Worm (Caenorhabditis elegans) whole organism, L3 larva: ENCODE results near the gene fat-2.

Experiments
- ZK546.5 ChIP-seq: sonication (generic microtip); optimal IDR thresholded peaks from 2 replicates; lab custom pipeline; 2017; ENCODE audit warnings: missing biosample characterization, missing genetic modification characterization
- ama-1 ChIP-seq: fragments of 150-350 bp; optimal IDR thresholded peaks from 2 replicates; lab custom pipeline; 2018
- ceh-16 ChIP-seq: sonication (generic microtip); optimal IDR thresholded peaks from 2 replicates; lab custom pipeline; 2017; ENCODE audit warnings: missing biosample characterization, missing genetic modification characterization
- ceh-82 ChIP-seq: fragments of 150-350 bp; optimal IDR thresholded peaks from 2 replicates; lab custom pipeline; 2014; ENCODE audit warnings: missing biosample characterization, missing genetic modification characterization
- egl-27 ChIP-seq: sonication (generic microtip); optimal IDR thresholded peaks from 4 replicates; lab custom pipeline; 2017; ENCODE audit warnings: missing biosample characterization, missing genetic modification reagents, missing genetic modification characterization
- egl-5 ChIP-seq: fragments of 150-350 bp; optimal IDR thresholded peaks from 2 replicates; lab custom pipeline; 2017; ENCODE audit warnings: missing biosample characterization, missing genetic modification reagents, missing genetic modification characterization, inconsistent platforms
- elt-1 ChIP-seq: fragments of 150-350 bp; optimal IDR thresholded peaks from 2 replicates; lab custom pipeline; 2014; ENCODE audit warnings: missing biosample characterization, missing genetic modification characterization
- elt-2 ChIP-seq: sonication (generic microtip); optimal IDR thresholded peaks from 2 replicates; lab custom pipeline; 2016; ENCODE audit warnings: missing genetic modification reagents, mild to moderate bottlenecking, missing genetic modification characterization, missing compliant biosample characterization
- elt-3 ChIP-seq, 3 experiments: fragments of 150-350 bp in 1 of 3; sonication (generic microtip) in 2 of 3; optimal IDR thresholded peaks; 2 replicates in 2 of 3; 4 replicates in 1 of 3; lab custom pipeline; 2014 to 2017; ENCODE audit warnings: missing biosample characterization in 3 of 3, missing genetic modification characterization in 3 of 3
- eor-1 ChIP-seq, 2 experiments: fragments of 150-350 bp; optimal IDR thresholded peaks; 2 replicates each; lab custom pipeline; 2014 to 2018; ENCODE audit warnings: missing biosample characterization in 2 of 2, missing genetic modification characterization in 2 of 2
- fkh-10 ChIP-seq: sonication (generic microtip); optimal IDR thresholded peaks from 2 replicates; lab custom pipeline; 2017; ENCODE audit warnings: missing biosample characterization, missing genetic modification reagents, missing genetic modification characterization
- fkh-2 ChIP-seq: fragments of 150-350 bp; optimal IDR thresholded peaks from 2 replicates; lab custom pipeline; 2014; ENCODE audit warnings: missing biosample characterization, missing genetic modification reagents, missing genetic modification characterization
- fos-1 ChIP-seq: fragments of 150-350 bp; optimal IDR thresholded peaks from 2 replicates; lab custom pipeline; 2014; ENCODE audit warnings: missing biosample characterization, missing genetic modification characterization
- hmg-11 ChIP-seq: sonication (generic microtip); optimal IDR thresholded peaks from 2 replicates; lab custom pipeline; 2016; ENCODE audit warnings: missing genetic modification characterization, missing compliant biosample characterization
- lin-15B ChIP-seq: fragments of 150-350 bp; optimal IDR thresholded peaks from 2 replicates; lab custom pipeline; 2014; ENCODE audit warnings: missing biosample characterization, missing genetic modification characterization
- lin-39 ChIP-seq: fragments of 150-350 bp; optimal IDR thresholded peaks from 2 replicates; lab custom pipeline; 2018; ENCODE audit warnings: missing biosample characterization, missing genetic modification reagents, missing genetic modification characterization
- lsy-12 ChIP-seq: sonication (generic microtip); optimal IDR thresholded peaks from 2 replicates; lab custom pipeline; 2016; ENCODE audit warnings: mild to moderate bottlenecking, missing genetic modification characterization, missing compliant biosample characterization
- mdl-1 ChIP-seq: fragments of 150-350 bp; optimal IDR thresholded peaks from 2 replicates; lab custom pipeline; 2014; ENCODE audit warnings: missing biosample characterization, missing genetic modification characterization
- mml-1 ChIP-seq: fragments of 150-350 bp; sonication (generic microtip); optimal IDR thresholded peaks from 3 replicates; lab custom pipeline; 2014; ENCODE audit warnings: missing biosample characterization, missing genetic modification characterization
- nfya-1 ChIP-seq: sonication (generic microtip); optimal IDR thresholded peaks from 2 replicates; lab custom pipeline; 2017; ENCODE audit warnings: missing genetic modification characterization, mild to moderate bottlenecking, missing compliant biosample characterization, antibody characterized with exemption, moderate library complexity; ENCODE audit not compliant: insufficient read depth
- nhr-11 ChIP-seq: fragments of 150-350 bp; optimal IDR thresholded peaks from 2 replicates; lab custom pipeline; 2014; ENCODE audit warnings: missing biosample characterization, missing genetic modification characterization
- nhr-23 ChIP-seq: fragments of 150-350 bp; optimal IDR thresholded peaks from 2 replicates; lab custom pipeline; 2014; ENCODE audit warnings: missing biosample characterization, missing genetic modification reagents, missing genetic modification characterization
- nhr-237 ChIP-seq: fragments of 150-350 bp; optimal IDR thresholded peaks from 2 replicates; lab custom pipeline; 2014; ENCODE audit warnings: missing biosample characterization, missing genetic modification characterization
- nhr-28 ChIP-seq: fragments of 150-350 bp; optimal IDR thresholded peaks from 2 replicates; lab custom pipeline; 2014; ENCODE audit warnings: missing biosample characterization, missing genetic modification characterization
- nhr-43 ChIP-seq: sonication (generic microtip); optimal IDR thresholded peaks from 2 replicates; lab custom pipeline; 2016; ENCODE audit warnings: mild to moderate bottlenecking, missing genetic modification characterization, missing compliant biosample characterization; ENCODE audit not compliant: poor library complexity, severe bottlenecking
- nhr-67 ChIP-seq: fragments of 150-350 bp; optimal IDR thresholded peaks from 2 replicates; lab custom pipeline; 2014; ENCODE audit warnings: missing biosample characterization, missing genetic modification characterization
- nhr-76 ChIP-seq: fragments of 150-350 bp; sonication (generic microtip); optimal IDR thresholded peaks from 5 replicates; lab custom pipeline; 2014; ENCODE audit warnings: missing biosample characterization, missing genetic modification characterization
- nhr-77 ChIP-seq: fragments of 150-350 bp; optimal IDR thresholded peaks from 2 replicates; lab custom pipeline; 2014; ENCODE audit warnings: missing biosample characterization, missing genetic modification characterization
- pha-4 ChIP-seq: fragments of 150-350 bp; optimal IDR thresholded peaks from 2 replicates; lab custom pipeline; 2014; ENCODE audit warnings: missing biosample characterization, missing genetic modification reagents, missing genetic modification characterization
- sea-2 ChIP-seq: fragments of 150-350 bp; sonication (generic microtip); optimal IDR thresholded peaks from 4 replicates; lab custom pipeline; 2014; ENCODE audit warnings: missing biosample characterization, missing genetic modification reagents, missing genetic modification characterization
- skn-1 ChIP-seq: fragments of 150-350 bp; optimal IDR thresholded peaks from 2 replicates; lab custom pipeline; 2014; ENCODE audit warnings: missing biosample characterization, missing genetic modification characterization
- snpc-4 ChIP-seq: fragments of 150-350 bp; optimal IDR thresholded peaks from 2 replicates; lab custom pipeline; 2014; ENCODE audit warnings: missing biosample characterization, missing genetic modification characterization
- unc-39 ChIP-seq: sonication (generic microtip); optimal IDR thresholded peaks from 4 replicates; lab custom pipeline; 2017; ENCODE audit warnings: missing biosample characterization, missing genetic modification characterization
- unc-62 ChIP-seq: fragments of 150-350 bp; sonication (generic microtip); optimal IDR thresholded peaks from 4 replicates; lab custom pipeline; 2014; ENCODE audit warnings: missing biosample characterization, missing genetic modification reagents, missing genetic modification characterization
- zag-1 ChIP-seq: fragments of 150-350 bp; optimal IDR thresholded peaks from 2 replicates; lab custom pipeline; 2014; ENCODE audit warnings: missing biosample characterization, missing genetic modification characterization
- ztf-11 ChIP-seq: fragments of 150-350 bp; optimal IDR thresholded peaks from 2 replicates; lab custom pipeline; 2014; ENCODE audit warnings: missing biosample characterization, missing genetic modification characterization
- ztf-4 ChIP-seq: fragments of 150-350 bp; optimal IDR thresholded peaks from 2 replicates; lab custom pipeline; 2014; ENCODE audit warnings: missing biosample characterization, missing genetic modification characterization

Gene fat-2

DNA sequence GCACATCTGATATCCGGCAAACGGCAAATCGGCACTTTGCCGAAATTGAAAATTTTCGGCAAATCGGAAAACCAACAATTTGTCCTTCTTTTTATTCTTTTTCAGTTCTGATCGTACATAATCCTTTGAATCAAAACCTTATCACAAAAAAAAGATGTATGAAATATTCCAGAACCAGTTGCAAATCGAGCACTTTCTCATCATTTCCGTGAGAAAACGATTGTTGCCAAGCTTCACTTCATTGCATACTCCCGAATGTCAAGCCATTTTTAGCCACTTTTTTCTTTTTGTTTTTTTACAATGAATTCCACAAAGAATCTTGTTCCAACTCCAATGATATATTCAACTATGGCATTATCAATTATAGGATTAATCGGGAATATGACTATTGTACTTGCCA, 41.2 kb downstream of the fat-2 start, which contains the start of gene srsx-25:
Gene srsx-25, plus strand, starts transcription at position 301 of the 400 bp plus-strand sequence.
- no peak for TF ChIP-seq elt-3 (tag; optimal IDR thresholded peaks at IDR 0.05; lab: Kevin White, UChicago)
- no peak for TF ChIP-seq ceh-16 (tag; lab: Kevin White, UChicago)

DNA sequence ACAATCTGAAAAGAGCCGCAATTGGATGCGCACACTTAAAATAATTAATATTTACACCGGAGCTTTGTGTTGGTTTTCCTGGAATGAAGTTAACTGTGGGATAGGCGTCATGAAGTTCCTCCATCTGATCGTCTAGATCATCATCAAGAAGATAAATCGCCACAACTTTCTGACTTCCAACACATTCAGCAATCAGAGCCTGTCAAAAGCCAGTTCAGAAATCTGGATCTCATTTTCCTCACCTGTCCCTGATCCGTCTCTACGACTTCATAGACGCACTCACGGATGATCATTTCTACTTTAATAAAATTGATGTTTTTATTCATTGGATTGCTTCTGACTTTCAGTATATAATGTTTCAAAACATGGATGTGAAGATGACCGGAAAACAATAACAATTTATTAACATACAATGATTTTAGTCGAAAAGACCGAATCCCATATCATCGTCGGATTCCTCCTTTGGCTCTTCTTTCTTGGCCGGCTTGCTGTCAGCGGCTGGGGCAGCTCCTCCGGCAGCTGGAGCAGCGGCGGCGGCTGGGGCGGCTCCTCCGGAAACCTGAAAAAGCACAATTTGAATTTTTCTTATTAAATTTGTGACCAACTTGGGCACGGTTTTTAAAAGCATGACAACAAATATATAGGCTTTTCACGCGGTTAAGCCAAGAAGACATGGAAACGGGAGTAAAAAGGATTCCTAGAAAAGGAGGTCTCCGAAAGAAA, 45.6 kb downstream of the fat-2 start, which contains the start of gene agt-1:
Gene agt-1, minus strand, starts transcription at position 293 of the 723 bp plus-strand sequence.
- no peak for TF ChIP-seq nhr-28 (tag; lab: Kevin White, UChicago)
- no peak for TF ChIP-seq pha-4 (tag; lab: Kevin White, UChicago)
- no peak for TF ChIP-seq nhr-237
- TF ChIP-seq unc-62 (GFP tag; lab: Kevin White, UChicago) = no peak
- no peak for TF ChIP-seq nfya-1 (tag; lab: Kevin White, UChicago)
- TF ChIP-seq egl-27 (tag; lab: Kevin White, UChicago) = no peak
- TF ChIP-seq ZK546.5 = no peak
- TF ChIP-seq ama-1 (lab: Kevin White, UChicago) = no peak
- no peak for TF ChIP-seq ztf-11
- no peak for TF ChIP-seq snpc-4 (tag; lab: Kevin White, UChicago)
- TF ChIP-seq fkh-2 (tag; lab: Kevin White, UChicago) = no peak
- no peak for TF ChIP-seq lin-15B (tag; lab: Kevin White, UChicago)
- no peak for TF ChIP-seq elt-3 (tag; optimal IDR thresholded peaks at IDR 0.05; lab: Kevin White, UChicago)
- TF ChIP-seq unc-39 (tag; lab: Kevin White, UChicago) = no peak
- TF ChIP-seq fkh-10 (GFP tag; lab: Kevin White, UChicago) = no peak
- no peak for TF ChIP-seq ceh-82 (tag; lab: Kevin White, UChicago)
- no peak for TF ChIP-seq lsy-12

DNA sequence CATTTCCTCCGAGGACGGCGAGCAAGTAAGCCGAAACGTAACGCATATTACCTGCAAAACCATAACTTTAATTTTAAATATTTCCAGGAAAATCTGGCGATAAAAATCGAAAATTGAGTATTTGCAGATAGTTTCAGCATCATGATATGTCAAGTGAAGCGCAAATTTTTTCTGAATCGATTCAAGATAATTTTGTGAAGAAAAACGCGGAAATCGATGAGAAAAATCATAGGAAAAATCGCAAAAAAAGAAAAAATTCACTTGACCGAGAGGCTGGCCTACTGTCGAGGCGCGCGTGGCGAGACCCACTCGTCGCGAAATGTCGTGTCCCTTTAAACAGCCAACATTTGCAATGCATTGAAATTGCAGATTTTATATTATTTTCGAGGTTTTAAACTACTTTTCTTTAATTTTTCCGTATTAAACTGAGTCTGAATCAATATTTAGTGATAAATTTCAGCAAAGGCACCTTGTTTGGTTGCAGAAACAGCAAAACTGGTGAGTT, 46.6 kb downstream of the fat-2 start, which contains the start of the genes rla-2, popl-7 and Y62E10A.24:
Gene rla-2, minus strand, starts transcription at position 51 of the 505 bp plus-strand sequence.
Gene popl-7, plus strand, starts transcription at position 455 of the 505 bp plus-strand sequence.
Gene Y62E10A.24, plus strand, starts transcription at position 476 of the 505 bp plus-strand sequence.
- TF ChIP-seq unc-62 (GFP tag; lab: Kevin White, UChicago) (no peak), nhr-76 (tag; lab: Kevin White, UChicago) (no peak), eor-1 (tag; optimal IDR thresholded peaks at IDR 0.05; lab: Kevin White, UChicago) (no peak), nhr-11 (no peak), pha-4 (tag; lab: Kevin White, UChicago) (peak; percentile 42), lsy-12 (no peak), fos-1 (tag; lab: Kevin White, UChicago) (no peak), egl-5 (tag; lab: Kevin White, UChicago) (no peak), skn-1 (tag; lab: Kevin White, UChicago) (no peak), nhr-28 (tag; lab: Kevin White, UChicago) (no peak), elt-1 (tag; lab: Kevin White, UChicago) (no peak), sea-2 (GFP tag; lab: Kevin White, UChicago) (no peak), ama-1 (lab: Kevin White, UChicago) (no peak), nhr-23 (tag; lab: Kevin White, UChicago) (peak; percentile 28), nfya-1 (tag; lab: Kevin White, UChicago) (peak; percentile 72), lin-39 (tag; lab: Kevin White, UChicago) (no peak), elt-3 (tag; optimal IDR thresholded peaks at IDR 0.05; lab: Kevin White, UChicago) (no peak), fkh-2 (tag; lab: Kevin White, UChicago) (no peak), nhr-67 (tag; lab: Kevin White, UChicago) (no peak), hmg-11 (peak; percentile 54), egl-27 (tag; lab: Kevin White, UChicago) (no peak), lin-15B (tag; lab: Kevin White, UChicago) (peak; percentile 36), nhr-77 (tag; lab: Kevin White, UChicago) (no peak), mml-1 (tag; lab: Kevin White, UChicago) (no peak), elt-2 (tag; lab: Kevin White, UChicago) (peak; percentile 6), mdl-1 (tag; lab: Kevin White, UChicago) (no peak), ZK546.5 (no peak)

DNA sequence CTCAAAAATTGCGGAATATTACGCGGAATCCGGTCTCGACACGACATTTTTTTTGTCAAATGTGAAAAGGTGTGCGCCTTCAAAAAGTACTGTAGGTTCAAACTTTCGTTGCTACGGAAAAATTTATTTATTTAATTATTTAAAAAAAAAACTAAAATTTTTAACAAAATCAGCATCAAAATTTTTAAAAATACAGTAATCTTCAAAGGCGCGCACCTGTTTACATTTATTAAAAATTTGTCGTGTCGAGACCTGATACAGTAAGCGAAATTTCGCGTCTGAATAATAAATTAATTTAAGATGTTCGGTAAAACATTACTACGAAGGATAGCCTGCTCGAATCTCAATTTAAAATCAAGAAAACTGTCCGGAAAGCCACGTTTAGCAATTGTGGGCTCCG, 48.0 kb downstream of the fat-2 start, which contains the start of gene Y62E10A.6:
Gene Y62E10A.6, plus strand, starts transcription at position 301 of the 400 bp plus-strand sequence.
- TF ChIP-seq ztf-4 (no peak), fos-1 (tag; lab: Kevin White, UChicago) (no peak), nhr-237 (no peak), zag-1 (tag; lab: Kevin White, UChicago) (no peak), nhr-43 (tag; lab: Kevin White, UChicago) (no peak)
